Fruit fly (Drosophila melanogaster) whole organism, embryonic: ENCODE results near the gene CG9706.

Experiments
- Atf-2 ChIP-seq: fragments of 200-800 bp; sonication (Bioruptor generic); optimal IDR thresholded peaks from 2 replicates; lab custom pipeline; 2016; ENCODE audit warnings: missing biosample characterization, missing genetic modification characterization
- CG10959 ChIP-seq: fragments of 200-800 bp; sonication (Bioruptor generic); IDR thresholded peaks from 2 replicates; pipeline ENCODE4 v1.3.6; 2022; ENCODE audit warnings: missing biosample characterization, missing genetic modification characterization
- CG11085 ChIP-seq: fragments of 200-800 bp; sonication (Bioruptor generic); IDR thresholded peaks from 2 replicates; pipeline ENCODE4 v1.3.6; 2022; ENCODE audit warnings: missing biosample characterization, missing genetic modification characterization
- CG11093 ChIP-seq: fragments of 200-800 bp; sonication (Bioruptor generic); IDR thresholded peaks from 3 replicates; pipeline ENCODE4 v1.3.6; 2022; ENCODE audit warnings: missing biosample characterization, missing genetic modification characterization
- CG13123 ChIP-seq: fragments of 200-800 bp; sonication (Bioruptor generic); optimal IDR thresholded peaks from 2 replicates; lab custom pipeline; 2016; ENCODE audit warnings: missing biosample characterization, missing genetic modification characterization
- CG13624 ChIP-seq: fragments of 200-800 bp; sonication (Bioruptor generic); optimal IDR thresholded peaks from 2 replicates; lab custom pipeline; 2016; ENCODE audit warnings: missing biosample characterization, missing genetic modification characterization
- CG14667 ChIP-seq: fragments of 200-800 bp; sonication (Bioruptor generic); IDR thresholded peaks from 2 replicates; pipeline ENCODE4 v1.3.6; 2022; ENCODE audit warnings: missing biosample characterization, missing genetic modification characterization
- CG15011 ChIP-seq: fragments of 200-800 bp; sonication (Bioruptor generic); optimal IDR thresholded peaks from 3 replicates; lab custom pipeline; 2018; ENCODE audit warnings: missing biosample characterization, mild to moderate bottlenecking, missing genetic modification characterization
- CG15479 ChIP-seq: fragments of 200-800 bp; sonication (Bioruptor generic); optimal IDR thresholded peaks from 3 replicates; lab custom pipeline; 2019; ENCODE audit warnings: missing biosample characterization, mild to moderate bottlenecking, missing genetic modification characterization, moderate library complexity
- CG15514 ChIP-seq: fragments of 200-800 bp; sonication (Bioruptor generic); optimal IDR thresholded peaks from 3 replicates; lab custom pipeline; 2017; ENCODE audit warnings: missing biosample characterization, missing genetic modification characterization, mild to moderate bottlenecking, moderate library complexity, missing genetic modification reagents
- CG1602 ChIP-seq: fragments of 200-800 bp; sonication (Bioruptor generic); optimal IDR thresholded peaks from 3 replicates; lab custom pipeline; 2016; ENCODE audit warnings: missing biosample characterization, missing genetic modification characterization
- CG16813 ChIP-seq: fragments of 200-800 bp; sonication (Bioruptor generic); IDR thresholded peaks from 3 replicates; pipeline ENCODE4 v1.3.6; 2022; ENCODE audit warnings: missing biosample characterization, missing genetic modification characterization; ENCODE audit not compliant: partially characterized antibody
- CG17328 ChIP-seq: fragments of 200-800 bp; sonication (Bioruptor generic); IDR thresholded peaks from 2 replicates; pipeline ENCODE4 v1.3.6; 2022; ENCODE audit warnings: missing biosample characterization, missing genetic modification characterization
- CG30431 ChIP-seq: fragments of 200-800 bp; sonication (Bioruptor generic); optimal IDR thresholded peaks from 2 replicates; lab custom pipeline; 2017; ENCODE audit warnings: missing biosample characterization, missing genetic modification characterization
- CG3838 ChIP-seq: fragments of 200-800 bp; sonication (Bioruptor generic); optimal IDR thresholded peaks from 3 replicates; lab custom pipeline; 2016; ENCODE audit warnings: missing biosample characterization, missing genetic modification characterization
- CG6765 ChIP-seq: fragments of 200-800 bp; sonication (Bioruptor generic); optimal IDR thresholded peaks from 3 replicates; lab custom pipeline; 2017; ENCODE audit warnings: missing biosample characterization, mild to moderate bottlenecking, missing genetic modification characterization
- CG7556 ChIP-seq: fragments of 200-800 bp; sonication (Bioruptor generic); optimal IDR thresholded peaks from 2 replicates; lab custom pipeline; 2017; ENCODE audit warnings: missing biosample characterization, mild to moderate bottlenecking, missing genetic modification characterization
- CG7987 ChIP-seq: fragments of 200-800 bp; sonication (Bioruptor generic); optimal IDR thresholded peaks from 2 replicates; lab custom pipeline; 2018; ENCODE audit warnings: missing biosample characterization, mild to moderate bottlenecking, missing genetic modification characterization, moderate library complexity
- CkIIα-i1 ChIP-seq: fragments of 200-800 bp; sonication (Bioruptor generic); IDR thresholded peaks from 2 replicates; pipeline ENCODE4 v1.3.6; 2022; ENCODE audit warnings: missing biosample characterization, missing genetic modification characterization
- Deaf1 ChIP-seq: fragments of 200-800 bp; optimal IDR thresholded peaks from 3 replicates; lab custom pipeline; 2019; ENCODE audit warnings: missing biosample characterization, mild to moderate bottlenecking, missing genetic modification characterization, moderate library complexity
- Doc3 ChIP-seq: fragments of 200-800 bp; sonication (Bioruptor generic); IDR thresholded peaks from 3 replicates; pipeline ENCODE4 v1.3.6; 2022; ENCODE audit warnings: missing biosample characterization, missing genetic modification characterization; ENCODE audit not compliant: partially characterized antibody
- Dp ChIP-seq: fragments of 200-800 bp; sonication (Bioruptor generic); optimal IDR thresholded peaks from 2 replicates; lab custom pipeline; 2018; ENCODE audit warnings: missing biosample characterization, mild to moderate bottlenecking, missing genetic modification characterization, moderate library complexity
- Drgx ChIP-seq: fragments of 200-800 bp; sonication (Bioruptor generic); IDR thresholded peaks from 2 replicates; pipeline ENCODE4 v1.3.6; 2022; ENCODE audit warnings: missing biosample characterization, missing genetic modification characterization
- Eip74EF ChIP-seq, 2 experiments: fragments of 200-800 bp in 1 of 2; fragments of >200 bp in 1 of 2; sonication (Bioruptor generic) in 1 of 2; optimal IDR thresholded peaks; 2 replicates each; lab custom pipeline; 2017 to 2019; ENCODE audit warnings: missing biosample characterization in 2 of 2, missing genetic modification characterization in 2 of 2, mild to moderate bottlenecking in 1 of 2, moderate library complexity in 1 of 2
- H15 ChIP-seq: fragments of 200-800 bp; sonication (Bioruptor generic); IDR thresholded peaks from 3 replicates; pipeline ENCODE4 v1.3.6; 2022; ENCODE audit warnings: missing biosample characterization, missing genetic modification characterization
- Hmr ChIP-seq: fragments of 200-800 bp; sonication (Bioruptor generic); optimal IDR thresholded peaks from 3 replicates; lab custom pipeline; 2017; ENCODE audit warnings: mild to moderate bottlenecking, missing biosample characterization, missing genetic modification reagents, missing genetic modification characterization
- Hr78 ChIP-seq, 2 experiments: fragments of 200-800 bp in 1 of 2; fragments of >200 bp in 1 of 2; sonication (Bioruptor generic) in 1 of 2; optimal IDR thresholded peaks; 2 replicates each; lab custom pipeline; 2017 to 2019; ENCODE audit warnings: missing biosample characterization in 2 of 2, missing genetic modification characterization in 2 of 2, mild to moderate bottlenecking in 1 of 2, moderate library complexity in 1 of 2
- Jarid2 ChIP-seq: fragments of 200-800 bp; sonication (Bioruptor generic); optimal IDR thresholded peaks from 3 replicates; lab custom pipeline; 2017; ENCODE audit warnings: mild to moderate bottlenecking, missing biosample characterization, missing genetic modification reagents, missing genetic modification characterization
- Lim3 ChIP-seq: fragments of 200-800 bp; sonication (Bioruptor generic); IDR thresholded peaks from 2 replicates; pipeline ENCODE4 v1.3.6; 2022; ENCODE audit warnings: missing biosample characterization, missing genetic modification characterization
- Myb ChIP-seq: fragments of 200-800 bp; sonication (Bioruptor generic); optimal IDR thresholded peaks from 2 replicates; lab custom pipeline; 2016; ENCODE audit warnings: missing biosample characterization, missing genetic modification characterization
- Oaz ChIP-seq: fragments of 200-800 bp; sonication (Bioruptor generic); IDR thresholded peaks from 2 replicates; pipeline ENCODE4 v1.3.6; 2022; ENCODE audit warnings: missing biosample characterization, missing genetic modification characterization
- Sin3A ChIP-seq: fragments of >200 bp; optimal IDR thresholded peaks from 2 replicates; lab custom pipeline; 2018
- Sox100B ChIP-seq: fragments of 200-800 bp; sonication (Bioruptor generic); optimal IDR thresholded peaks from 3 replicates; lab custom pipeline; 2018; ENCODE audit warnings: missing biosample characterization, mild to moderate bottlenecking, missing genetic modification characterization
- TFAM ChIP-seq: fragments of 200-800 bp; sonication (Bioruptor generic); optimal IDR thresholded peaks from 2 replicates; lab custom pipeline; 2017; ENCODE audit warnings: missing biosample characterization, missing genetic modification characterization, inconsistent platforms
- Vsx1 ChIP-seq: fragments of 200-800 bp; sonication (Bioruptor generic); optimal IDR thresholded peaks from 2 replicates; lab custom pipeline; 2017; ENCODE audit warnings: missing biosample characterization, mild to moderate bottlenecking, missing genetic modification characterization, missing genetic modification reagents
- ac ChIP-seq: fragments of 200-800 bp; sonication (Bioruptor generic); optimal IDR thresholded peaks from 3 replicates; lab custom pipeline; 2017; ENCODE audit warnings: missing biosample characterization, mild to moderate bottlenecking, missing genetic modification characterization
- cad ChIP-seq: fragments of >200 bp; optimal IDR thresholded peaks from 2 replicates; lab custom pipeline; 2017; ENCODE audit warnings: missing biosample characterization, missing genetic modification characterization
- chif ChIP-seq, 2 experiments: fragments of 200-800 bp; sonication (Bioruptor generic); optimal IDR thresholded peaks; 3 replicates each; lab custom pipeline; 2016; ENCODE audit warnings: missing biosample characterization in 2 of 2, missing genetic modification characterization in 2 of 2
- dmrt11E ChIP-seq: fragments of 200-800 bp; sonication (Bioruptor generic); optimal IDR thresholded peaks from 3 replicates; lab custom pipeline; 2018; ENCODE audit warnings: missing biosample characterization, mild to moderate bottlenecking, missing genetic modification characterization, moderate library complexity
- ewg ChIP-seq: fragments of 200-800 bp; sonication (Bioruptor generic); optimal IDR thresholded peaks from 3 replicates; lab custom pipeline; 2017; ENCODE audit warnings: mild to moderate bottlenecking, missing biosample characterization, missing genetic modification reagents, missing genetic modification characterization
- fu2 ChIP-seq: fragments of 200-800 bp; sonication (Bioruptor generic); optimal IDR thresholded peaks from 2 replicates; lab custom pipeline; 2016; ENCODE audit warnings: missing biosample characterization, missing genetic modification characterization
- gsb-n ChIP-seq: fragments of 200-800 bp; sonication (Bioruptor generic); optimal IDR thresholded peaks from 3 replicates; lab custom pipeline; 2018; ENCODE audit warnings: missing biosample characterization, mild to moderate bottlenecking, missing genetic modification characterization
- her ChIP-seq: fragments of 200-800 bp; sonication (Bioruptor generic); optimal IDR thresholded peaks from 2 replicates; lab custom pipeline; 2016; ENCODE audit warnings: missing biosample characterization, missing genetic modification characterization
- lmd ChIP-seq: fragments of 200-800 bp; sonication (Bioruptor generic); IDR thresholded peaks from 2 replicates; pipeline ENCODE4 v1.3.6; 2022; ENCODE audit warnings: missing biosample characterization, missing genetic modification characterization
- nerfin-2 ChIP-seq: fragments of 200-800 bp; sonication (Bioruptor generic); IDR thresholded peaks from 2 replicates; pipeline ENCODE4 v1.3.6; 2022; ENCODE audit warnings: missing biosample characterization, missing genetic modification characterization; ENCODE audit not compliant: partially characterized antibody
- pzg ChIP-seq: fragments of 200-800 bp; sonication (Bioruptor generic); optimal IDR thresholded peaks from 3 replicates; lab custom pipeline; 2018; ENCODE audit warnings: missing biosample characterization, mild to moderate bottlenecking, missing genetic modification characterization, moderate library complexity
- sqz ChIP-seq: fragments of 200-800 bp; sonication (Bioruptor generic); optimal IDR thresholded peaks from 3 replicates; lab custom pipeline; 2018; ENCODE audit warnings: missing biosample characterization, mild to moderate bottlenecking, missing genetic modification characterization
- stwl ChIP-seq: fragments of 200-800 bp; sonication (Bioruptor generic); optimal IDR thresholded peaks from 3 replicates; lab custom pipeline; 2018; ENCODE audit warnings: missing biosample characterization, mild to moderate bottlenecking, missing genetic modification characterization, moderate library complexity
- tin ChIP-seq: fragments of 200-800 bp; sonication (Bioruptor generic); optimal IDR thresholded peaks from 3 replicates; lab custom pipeline; 2016; ENCODE audit warnings: missing biosample characterization, missing genetic modification characterization
- trem ChIP-seq: fragments of 200-800 bp; optimal IDR thresholded peaks from 3 replicates; lab custom pipeline; 2019; ENCODE audit warnings: missing biosample characterization, mild to moderate bottlenecking, missing genetic modification characterization, moderate library complexity
- vfl ChIP-seq: fragments of 200-800 bp; sonication (Bioruptor generic); optimal IDR thresholded peaks from 2 replicates; lab custom pipeline; 2016; ENCODE audit warnings: missing biosample characterization, missing genetic modification characterization
- wdn ChIP-seq: fragments of 200-800 bp; sonication (Bioruptor generic); IDR thresholded peaks from 2 replicates; pipeline ENCODE4 v1.3.6; 2022; ENCODE audit warnings: missing biosample characterization, missing genetic modification characterization

Gene CG9706

DNA sequence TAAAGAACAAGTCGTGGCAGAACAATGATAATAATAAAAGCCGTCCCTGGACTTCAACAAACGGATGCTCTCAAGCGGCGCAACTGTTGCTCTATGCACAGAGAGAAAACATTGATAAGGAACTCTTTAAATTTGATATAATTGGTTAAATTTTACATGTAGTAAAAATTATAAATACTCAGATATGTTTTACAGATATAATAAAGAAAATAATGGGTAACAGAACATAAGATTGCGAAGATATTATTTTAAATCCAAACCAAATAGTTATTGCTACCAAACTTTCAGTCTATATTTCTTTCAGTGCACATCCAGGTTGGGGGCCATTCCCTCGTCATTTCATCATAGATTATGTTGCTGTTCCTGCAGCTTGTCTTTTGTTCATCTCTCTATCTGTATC is 33.1 kb upstream of the CG9706 start (continued):
- TF ChIP-seq Eip74EF (GFP tag; optimal IDR thresholded peaks at IDR 0.05; lab: Kevin White, UChicago) (peak in 1 of 2 experiments; percentile 26), CG3838 (GFP tag; lab: Kevin White, UChicago) (no peak), tin (GFP tag; lab: Kevin White, UChicago) (peak; percentile 40), fu2 (no peak), CG13123 (GFP tag; lab: Kevin White, UChicago) (no peak), chif (GFP tag; optimal IDR thresholded peaks at IDR 0.05; lab: Kevin White, UChicago) (no peak), Dp (GFP tag; lab: Kevin White, UChicago) (no peak), nerfin-2 (GFP tag; lab: Robert Waterston, UW) (no peak), CG15479 (GFP tag; lab: Kevin White, UChicago) (no peak), trem (tag; lab: Kevin White, UChicago) (peak; percentile 31), CG11093 (GFP tag; lab: Robert Waterston, UW) (no peak), CG14667 (no peak), CkIIα-i1 (GFP tag; lab: Robert Waterston, UW) (no peak), TFAM (no peak), CG7556 (GFP tag; lab: Kevin White, UChicago) (peak; percentile 21), ac (GFP tag; lab: Kevin White, UChicago) (no peak), ewg (GFP tag; lab: Kevin White, UChicago) (no peak), Myb (GFP tag; lab: Kevin White, UChicago) (no peak), Jarid2 (GFP tag; lab: Kevin White, UChicago) (no peak), gsb-n (peak; percentile 44), CG30431 (GFP tag; lab: Kevin White, UChicago) (peak; percentile 12), vfl (no peak), CG17328 (GFP tag; lab: Robert Waterston, UW) (no peak), CG6765 (GFP tag; lab: Kevin White, UChicago) (no peak), Doc3 (GFP tag; lab: Robert Waterston, UW) (no peak), Lim3 (GFP tag; lab: Robert Waterston, UW) (no peak), CG1602 (GFP tag; lab: Kevin White, UChicago) (no peak), H15 (GFP tag; lab: Robert Waterston, UW) (no peak), her (GFP tag; lab: Kevin White, UChicago) (no peak), cad (GFP tag; lab: Kevin White, UChicago) (no peak), lmd (GFP tag; lab: Robert Waterston, UW) (no peak; the same call in 1 of the 2 replicates), Atf-2 (GFP tag; lab: Kevin White, UChicago) (no peak), sqz (no peak), Sin3A (lab: Kevin White, UChicago) (no peak), Oaz (GFP tag; lab: Robert Waterston, UW) (no peak), pzg (GFP tag; lab: Kevin White, UChicago) (no peak), Sox100B (GFP tag; lab: Kevin White, UChicago) (peak; percentile 24), Hmr (GFP tag; lab: Kevin White, UChicago) (no peak), Hr78 (GFP tag; optimal IDR thresholded peaks at IDR 0.05; lab: Kevin White, UChicago) (no peak), CG13624 (GFP tag; lab: Kevin White, UChicago) (no peak), Deaf1 (tag; lab: Kevin White, UChicago) (no peak), CG15514 (GFP tag; lab: Kevin White, UChicago) (no peak), Vsx1 (GFP tag; lab: Kevin White, UChicago) (no peak), CG7987 (GFP tag; lab: Kevin White, UChicago) (no peak), dmrt11E (tag; lab: Kevin White, UChicago) (peak; percentile 66), stwl (peak; percentile 17), CG10959 (no peak), Drgx (GFP tag; lab: Robert Waterston, UW) (peak; percentile 59), CG15011 (GFP tag; lab: Kevin White, UChicago) (no peak), CG16813 (GFP tag; lab: Robert Waterston, UW) (no peak), CG11085 (GFP tag; lab: Robert Waterston, UW) (no peak), wdn (no peak)
